Worm (Caenorhabditis elegans): ENCODE data around the gene cutl-11.

Gene cutl-11

ce11 chrX:11690014-11690591, 39.5 kb upstream of the cutl-11 start, which contains the start of the genes C44C10.10 and C44C10.5:
TSS of gene C44C10.10 (plus strand) at chrX:11690314.
TSS of gene C44C10.5 (plus strand) at chrX:11690541.
- TF ChIP-seq mep-1 (tag; optimal IDR thresholded peaks at IDR 0.05) (no peak), elt-1 (tag; optimal IDR thresholded peaks at IDR 0.05; ENCODE audit: borderline replicate concordance, insufficient read depth) (peak; percentile 30), lsy-2 (tag; optimal IDR thresholded peaks at IDR 0.05) (no peak)

DNA sequence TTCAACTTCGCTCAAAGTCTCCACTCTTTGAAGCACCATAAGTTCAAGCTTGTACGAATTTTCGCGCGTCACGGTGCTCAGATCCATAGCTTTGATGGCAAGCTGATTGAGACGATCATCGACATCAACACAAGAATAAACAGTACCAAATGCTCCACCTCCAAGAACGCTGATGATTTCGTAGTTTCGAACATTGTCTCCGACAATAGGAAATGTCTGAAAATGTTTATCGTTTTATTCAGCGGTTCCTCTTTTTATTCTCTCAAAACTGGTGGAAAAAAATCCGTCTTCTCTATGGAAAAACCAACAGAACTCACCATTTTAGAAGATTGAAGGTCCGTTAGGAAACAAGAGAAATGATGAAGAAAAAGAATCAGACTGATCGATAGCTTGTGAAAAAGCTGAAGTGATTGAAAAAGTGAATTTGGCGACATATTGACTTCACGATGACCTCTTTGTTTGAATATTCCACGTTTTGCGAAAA, 37.2 kb upstream of the cutl-11 start, which contains the start of gene C44C10.7:
Gene C44C10.7, minus strand, starts transcription at position 434 of the 484 bp plus-strand sequence.
- no peak for TF ChIP-seq lsy-2 (tag; optimal IDR thresholded peaks at IDR 0.05)
- no peak for TF ChIP-seq unc-62 (GFP tag; optimal IDR thresholded peaks at IDR 0.05)
- no peak for TF ChIP-seq flh-1 (GFP tag; optimal IDR thresholded peaks at IDR 0.05)
- TF ChIP-seq nhr-237 (tag; optimal IDR thresholded peaks at IDR 0.05): no peak
- no peak for TF ChIP-seq mep-1 (tag; optimal IDR thresholded peaks at IDR 0.05)
- TF ChIP-seq ces-1 (GFP tag; optimal IDR thresholded peaks at IDR 0.05): no peak
- no peak for TF ChIP-seq blmp-1 (tag; optimal IDR thresholded peaks at IDR 0.05)
- no peak for TF ChIP-seq ztf-11 (tag; optimal IDR thresholded peaks at IDR 0.05)
- TF ChIP-seq elt-3 (tag; optimal IDR thresholded peaks at IDR 0.05): no peak
- no peak for TF ChIP-seq tbx-8 (GFP tag; optimal IDR thresholded peaks at IDR 0.05)
- TF ChIP-seq mab-5 (tag; optimal IDR thresholded peaks at IDR 0.05): no peak
- no peak for TF ChIP-seq unc-120 (tag; optimal IDR thresholded peaks at IDR 0.05; ENCODE audit: poor library complexity, severe bottlenecking)
- no peak for TF ChIP-seq ceh-39 (tag; optimal IDR thresholded peaks at IDR 0.05)
- no peak for TF ChIP-seq unc-39 (tag; optimal IDR thresholded peaks at IDR 0.05)
- TF ChIP-seq zip-8 (tag; optimal IDR thresholded peaks at IDR 0.05): no peak

DNA sequence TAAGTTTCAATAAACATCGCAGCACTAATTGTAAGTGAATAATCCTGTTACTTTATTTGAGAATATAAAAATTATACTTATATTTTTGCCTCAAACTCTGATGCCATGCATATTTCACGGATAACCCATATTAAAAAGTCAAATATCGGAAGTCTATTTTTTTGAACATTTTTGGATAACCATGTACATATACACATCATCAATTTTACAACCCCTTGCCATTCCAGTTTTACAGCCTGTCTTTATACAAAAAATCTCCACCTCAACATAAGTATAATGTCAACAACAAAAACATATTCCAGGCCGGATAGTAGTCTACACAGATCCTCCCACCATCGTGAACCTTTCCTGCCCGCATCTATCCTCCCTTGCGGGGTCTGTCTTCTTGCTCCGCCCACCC, 33.6 kb upstream of the cutl-11 start, which contains the start of gene hnd-1:
Gene hnd-1, plus strand, starts transcription at position 301 of the 400 bp plus-strand sequence.
- TF ChIP-seq elt-1 (tag; optimal IDR thresholded peaks at IDR 0.05; ENCODE audit: borderline replicate concordance, insufficient read depth): no peak
- TF ChIP-seq nhr-76 (tag; optimal IDR thresholded peaks at IDR 0.05): no peak
- TF ChIP-seq nhr-237 (tag; optimal IDR thresholded peaks at IDR 0.05): no peak
- TF ChIP-seq ceh-39 (tag; optimal IDR thresholded peaks at IDR 0.05): no peak
- no peak for TF ChIP-seq ceh-43 (GFP tag; optimal IDR thresholded peaks at IDR 0.05)
- TF ChIP-seq nhr-2 (tag; optimal IDR thresholded peaks at IDR 0.05): no peak
- TF ChIP-seq unc-120 (tag; optimal IDR thresholded peaks at IDR 0.05; ENCODE audit: poor library complexity, severe bottlenecking): no peak
- no peak for TF ChIP-seq unc-62 (GFP tag; optimal IDR thresholded peaks at IDR 0.05)
- no peak for TF ChIP-seq blmp-1 (tag; optimal IDR thresholded peaks at IDR 0.05)
- TF ChIP-seq lsy-2 (tag; optimal IDR thresholded peaks at IDR 0.05): no peak
- no peak for TF ChIP-seq hlh-1 (tag; optimal IDR thresholded peaks at IDR 0.05)

- TF ChIP-seq mep-1 (tag; optimal IDR thresholded peaks at IDR 0.05): no peak
- TF ChIP-seq nhr-76 (tag; optimal IDR thresholded peaks at IDR 0.05): no peak
- TF ChIP-seq elt-3 (tag; optimal IDR thresholded peaks at IDR 0.05): no peak
- TF ChIP-seq mls-2 (tag; optimal IDR thresholded peaks at IDR 0.05): no peak
- TF ChIP-seq nhr-2 (tag; optimal IDR thresholded peaks at IDR 0.05): no peak
- no peak for TF ChIP-seq tbx-8 (GFP tag; optimal IDR thresholded peaks at IDR 0.05)
Observed at ce11 chrX:11680851-11681250, 30.2 kb upstream of the cutl-11 start, which contains the start of gene T04F8.7. TSS of gene T04F8.7 (minus strand) at chrX:11680980.

ce11 chrX:11679211-11679977, 28.7 kb upstream of the cutl-11 start:
- TF ChIP-seq snpc-4 (tag; optimal IDR thresholded peaks at IDR 0.05): no peak
- TF ChIP-seq mls-2 (tag; optimal IDR thresholded peaks at IDR 0.05): no peak
- no peak for TF ChIP-seq ceh-83 (GFP tag; optimal IDR thresholded peaks at IDR 0.05)

DNA sequence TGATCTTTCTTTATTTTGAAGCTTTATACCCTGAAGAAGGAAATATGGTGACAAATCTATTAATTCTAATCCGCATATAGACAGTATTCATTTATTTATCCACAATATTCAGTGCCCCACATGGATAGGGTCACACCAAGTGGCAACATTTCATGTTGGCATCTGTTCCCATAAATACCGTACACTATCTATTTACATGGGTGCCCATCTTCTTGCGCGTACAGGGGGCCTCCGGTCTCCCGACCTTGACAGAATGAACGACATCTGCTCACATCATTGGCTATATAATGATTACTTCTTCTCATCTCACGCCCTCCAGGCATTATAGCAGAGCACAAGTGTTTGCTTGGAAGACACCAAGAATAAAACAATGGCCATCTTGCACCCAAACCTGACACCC, 24.9 kb upstream of the cutl-11 start:
- TF ChIP-seq cnd-1 (tag; optimal IDR thresholded peaks at IDR 0.05) (peak; percentile 73), nhr-2 (tag; optimal IDR thresholded peaks at IDR 0.05) (peak; percentile 49), pha-4 (tag; optimal IDR thresholded peaks at IDR 0.05) (no peak)

Data from whole organism, mixed stage, embryonic.